Worm (Caenorhabditis elegans): ENCODE results near the gene sax-1.

Gene sax-1

ce11 chrX:3602622-3603021 is 47.3 kb downstream of the sax-1 start:
- TF ChIP-seq zip-8 (tag; optimal IDR thresholded peaks at IDR 0.05) (no peak), nhr-237 (tag; optimal IDR thresholded peaks at IDR 0.05) (no peak), elt-3 (tag; optimal IDR thresholded peaks at IDR 0.05) (no peak), lsy-2 (tag; optimal IDR thresholded peaks at IDR 0.05) (no peak), lin-32 (GFP tag; optimal IDR thresholded peaks at IDR 0.05) (no peak), ham-2 (GFP tag; optimal IDR thresholded peaks at IDR 0.05) (no peak), nhr-2 (tag; optimal IDR thresholded peaks at IDR 0.05) (no peak), nhr-76 (tag; optimal IDR thresholded peaks at IDR 0.05) (no peak), tbx-8 (GFP tag; optimal IDR thresholded peaks at IDR 0.05) (no peak), unc-39 (tag; optimal IDR thresholded peaks at IDR 0.05) (no peak), ceh-43 (GFP tag; optimal IDR thresholded peaks at IDR 0.05) (no peak), hlh-1 (tag; optimal IDR thresholded peaks at IDR 0.05) (no peak), bed-3 (GFP tag; optimal IDR thresholded peaks at IDR 0.05) (no peak), sptf-1 (tag; optimal IDR thresholded peaks at IDR 0.05) (no peak), ces-1 (GFP tag; optimal IDR thresholded peaks at IDR 0.05) (no peak), blmp-1 (tag; optimal IDR thresholded peaks at IDR 0.05) (no peak), unc-120 (tag; optimal IDR thresholded peaks at IDR 0.05; ENCODE audit: poor library complexity, severe bottlenecking) (no peak), nhr-12 (tag; optimal IDR thresholded peaks at IDR 0.05) (no peak)

DNA sequence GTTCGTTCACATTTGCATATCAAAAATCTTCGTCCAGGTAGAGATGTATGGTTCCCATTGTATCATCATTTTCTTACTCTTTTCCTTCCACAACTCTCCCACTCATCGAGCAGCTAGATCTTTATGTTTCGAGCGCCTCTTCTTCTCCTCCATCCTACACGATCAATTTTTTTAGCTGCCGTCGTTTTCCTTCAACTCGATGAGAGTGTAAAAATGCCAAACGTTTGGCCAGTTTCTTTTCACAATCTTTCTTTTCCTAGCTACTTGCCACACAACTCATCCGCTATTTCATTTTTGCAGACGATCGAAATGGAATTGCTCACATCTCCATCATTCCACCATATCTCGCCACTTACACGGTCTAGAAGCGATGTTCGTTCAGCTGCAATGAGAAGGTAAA is 48.4 kb downstream of the sax-1 start, which contains the start of gene C18B2.3:
Gene C18B2.3, plus strand, starts transcription at position 301 of the 400 bp plus-strand sequence.
- TF ChIP-seq hlh-1 (tag; optimal IDR thresholded peaks at IDR 0.05) (peak; percentile 18), M03D4.4 (tag; optimal IDR thresholded peaks at IDR 0.05) (no peak), unc-120 (tag; optimal IDR thresholded peaks at IDR 0.05; ENCODE audit: poor library complexity, severe bottlenecking) (no peak)

- TF ChIP-seq drap-1 (GFP tag; optimal IDR thresholded peaks at IDR 0.05): no peak
- no peak for TF ChIP-seq nhr-76 (tag; optimal IDR thresholded peaks at IDR 0.05)
- no peak for TF ChIP-seq nhr-12 (tag; optimal IDR thresholded peaks at IDR 0.05)
- TF ChIP-seq nhr-28 (tag; optimal IDR thresholded peaks at IDR 0.05): no peak
Observed at ce11 chrX:3600390-3600789, 49.6 kb downstream of the sax-1 start, which contains the start of gene cgr-1. Gene cgr-1 (minus strand): TSS chrX:3600457.

ce11 chrX:3599860-3600259 is 50.1 kb downstream of the sax-1 start:
- TF ChIP-seq lsy-2 (tag; optimal IDR thresholded peaks at IDR 0.05) (no peak), nhr-237 (tag; optimal IDR thresholded peaks at IDR 0.05) (no peak), nhr-12 (tag; optimal IDR thresholded peaks at IDR 0.05) (no peak), hlh-1 (tag; optimal IDR thresholded peaks at IDR 0.05) (peak; percentile 80), mab-5 (tag; optimal IDR thresholded peaks at IDR 0.05) (no peak), sptf-1 (tag; optimal IDR thresholded peaks at IDR 0.05) (no peak), bed-3 (GFP tag; optimal IDR thresholded peaks at IDR 0.05) (no peak), sem-2 (GFP tag; optimal IDR thresholded peaks at IDR 0.05) (no peak), tbx-8 (GFP tag; optimal IDR thresholded peaks at IDR 0.05) (no peak), unc-39 (tag; optimal IDR thresholded peaks at IDR 0.05) (no peak), ham-2 (GFP tag; optimal IDR thresholded peaks at IDR 0.05) (no peak), unc-120 (tag; optimal IDR thresholded peaks at IDR 0.05; ENCODE audit: poor library complexity, severe bottlenecking) (peak; percentile 8), elt-1 (tag; optimal IDR thresholded peaks at IDR 0.05; ENCODE audit: borderline replicate concordance, insufficient read depth) (no peak), nhr-28 (tag; optimal IDR thresholded peaks at IDR 0.05) (no peak), lin-13 (tag; optimal IDR thresholded peaks at IDR 0.05) (no peak), unc-62 (GFP tag; optimal IDR thresholded peaks at IDR 0.05) (peak; percentile 1), drap-1 (GFP tag; optimal IDR thresholded peaks at IDR 0.05) (no peak), blmp-1 (tag; optimal IDR thresholded peaks at IDR 0.05) (no peak), ces-1 (GFP tag; optimal IDR thresholded peaks at IDR 0.05) (no peak), mls-2 (tag; optimal IDR thresholded peaks at IDR 0.05) (no peak), zip-8 (tag; optimal IDR thresholded peaks at IDR 0.05) (no peak), ceh-43 (GFP tag; optimal IDR thresholded peaks at IDR 0.05) (no peak), nhr-76 (tag; optimal IDR thresholded peaks at IDR 0.05) (no peak), M03D4.4 (tag; optimal IDR thresholded peaks at IDR 0.05) (no peak), flh-1 (GFP tag; optimal IDR thresholded peaks at IDR 0.05) (no peak), lin-32 (GFP tag; optimal IDR thresholded peaks at IDR 0.05) (no peak), elt-3 (tag; optimal IDR thresholded peaks at IDR 0.05) (no peak)

ce11 chrX:3596967-3597366 is 53.0 kb downstream of the sax-1 start:
- no peak for TF ChIP-seq drap-1 (GFP tag; optimal IDR thresholded peaks at IDR 0.05)
- peak; percentile 72 for TF ChIP-seq blmp-1 (tag; optimal IDR thresholded peaks at IDR 0.05)

Measured in whole organism, mixed stage, embryonic.